Worm (Caenorhabditis elegans): ENCODE measurements around the gene W04G3.10.

ce11 chrX:11033952-11034287 lies 44.1 kb downstream of the W04G3.10 start:
- TF ChIP-seq fkh-10 (GFP tag; optimal IDR thresholded peaks at IDR 0.05) (no peak), ceh-9 (tag; optimal IDR thresholded peaks at IDR 0.05) (no peak), ceh-14 (tag; optimal IDR thresholded peaks at IDR 0.05) (no peak), tbx-2 (tag; optimal IDR thresholded peaks at IDR 0.05) (no peak), C08G9.2 (tag; optimal IDR thresholded peaks at IDR 0.05) (no peak), nfya-1 (tag; optimal IDR thresholded peaks at IDR 0.05) (no peak), sox-4 (tag; optimal IDR thresholded peaks at IDR 0.05) (no peak), elt-2 (tag; optimal IDR thresholded peaks at IDR 0.05) (no peak), pros-1 (tag; optimal IDR thresholded peaks at IDR 0.05) (no peak), pat-9 (tag; optimal IDR thresholded peaks at IDR 0.05) (no peak)
